Worm (Caenorhabditis elegans) whole organism, L3 larva: ENCODE measurements around the gene fli-1.

ENCODE experiments used
- fkh-2 ChIP-seq: fragments of 150-350 bp; optimal IDR thresholded peaks from 2 replicates; lab custom pipeline; 2014; ENCODE audit warnings: missing biosample characterization, missing genetic modification reagents, missing genetic modification characterization
- lin-39 ChIP-seq: fragments of 150-350 bp; optimal IDR thresholded peaks from 2 replicates; lab custom pipeline; 2018; ENCODE audit warnings: missing biosample characterization, missing genetic modification reagents, missing genetic modification characterization
- nhr-12 ChIP-seq: fragments of 150-350 bp; optimal IDR thresholded peaks from 2 replicates; lab custom pipeline; 2014; ENCODE audit warnings: missing biosample characterization, missing genetic modification characterization
- pha-4 ChIP-seq: fragments of 150-350 bp; optimal IDR thresholded peaks from 2 replicates; lab custom pipeline; 2014; ENCODE audit warnings: missing biosample characterization, missing genetic modification reagents, missing genetic modification characterization

- no peak for TF ChIP-seq pha-4
- no peak for TF ChIP-seq lin-39 (tag; lab: Kevin White, UChicago)
- TF ChIP-seq fkh-2 (tag; lab: Kevin White, UChicago), result no peak
- TF ChIP-seq nhr-12 (tag; lab: Kevin White, UChicago), result no peak
These were observed 35.1 kb upstream of the fli-1 start for ce11 chrIII:8718592-8718991.
